Fruit fly (Drosophila melanogaster) whole organism, embryonic: Measurements from ENCODE around the gene sni.
A peak's percentile ranks its signal among the peaks of the same experiment; 100 is the strongest.

Source experiments
- ATbp ChIP-seq: fragments of 200-800 bp; sonication (Bioruptor generic); optimal IDR thresholded peaks from 2 replicates; lab custom pipeline; 2017; ENCODE audit warnings: missing biosample characterization, mild to moderate bottlenecking, missing genetic modification characterization, missing genetic modification reagents
- Abd-B ChIP-seq: fragments of 200-800 bp; sonication (Bioruptor generic); optimal IDR thresholded peaks from 2 replicates; lab custom pipeline; 2018; ENCODE audit warnings: missing biosample characterization, mild to moderate bottlenecking, missing genetic modification characterization, moderate library complexity
- Adf1 ChIP-seq: fragments of 200-800 bp; sonication (Bioruptor generic); IDR thresholded peaks from 2 replicates; pipeline ENCODE4 v1.3.6; 2022; ENCODE audit warnings: missing biosample characterization, missing genetic modification characterization
- Awh ChIP-seq: fragments of 200-800 bp; sonication (Bioruptor generic); IDR thresholded peaks from 2 replicates; pipeline ENCODE4, ENCODE4 v1.3.6; 2022; ENCODE audit warnings: missing biosample characterization, missing genetic modification characterization
- CG10366 ChIP-seq: fragments of 200-800 bp; sonication (Bioruptor generic); IDR thresholded peaks from 2 replicates; pipeline ENCODE4 v1.3.6; 2022; ENCODE audit warnings: missing biosample characterization, missing genetic modification characterization
- CG10565 ChIP-seq: fragments of 200-800 bp; sonication (Bioruptor generic); optimal IDR thresholded peaks from 3 replicates; lab custom pipeline; 2016; ENCODE audit warnings: missing biosample characterization, mild to moderate bottlenecking, missing genetic modification characterization
- CG11093 ChIP-seq: fragments of 200-800 bp; sonication (Bioruptor generic); IDR thresholded peaks from 3 replicates; pipeline ENCODE4 v1.3.6; 2022; ENCODE audit warnings: missing biosample characterization, missing genetic modification characterization
- CG11456 ChIP-seq: fragments of 200-800 bp; sonication (Bioruptor generic); IDR thresholded peaks from 3 replicates; pipeline ENCODE4 v1.3.6; 2022; ENCODE audit warnings: missing biosample characterization, missing genetic modification characterization
- CG12219 ChIP-seq: fragments of 200-800 bp; sonication (Bioruptor generic); optimal IDR thresholded peaks from 3 replicates; lab custom pipeline; 2018; ENCODE audit warnings: missing biosample characterization, mild to moderate bottlenecking, missing genetic modification characterization
- CG13123 ChIP-seq: fragments of 200-800 bp; sonication (Bioruptor generic); optimal IDR thresholded peaks from 2 replicates; lab custom pipeline; 2016; ENCODE audit warnings: missing biosample characterization, missing genetic modification characterization
- CG13424 ChIP-seq: fragments of 200-800 bp; sonication (Bioruptor generic); optimal IDR thresholded peaks from 2 replicates; lab custom pipeline; 2019; ENCODE audit warnings: missing biosample characterization, mild to moderate bottlenecking, missing genetic modification characterization, moderate library complexity
- CG14710 ChIP-seq: fragments of 200-800 bp; sonication (Bioruptor generic); optimal IDR thresholded peaks from 3 replicates; lab custom pipeline; 2019; ENCODE audit warnings: missing biosample characterization, mild to moderate bottlenecking, missing genetic modification characterization, moderate library complexity
- CG1529 ChIP-seq: fragments of 200-800 bp; sonication (Bioruptor generic); optimal IDR thresholded peaks from 3 replicates; lab custom pipeline; 2018; ENCODE audit warnings: missing biosample characterization, missing genetic modification characterization
- CG1603 ChIP-seq: fragments of 200-800 bp; sonication (Bioruptor generic); optimal IDR thresholded peaks from 2 replicates; lab custom pipeline; 2019; ENCODE audit warnings: missing biosample characterization, mild to moderate bottlenecking, missing genetic modification characterization, moderate library complexity
- CG2678 ChIP-seq: fragments of 200-800 bp; sonication (Bioruptor generic); optimal IDR thresholded peaks from 3 replicates; lab custom pipeline; 2019; ENCODE audit warnings: missing biosample characterization, mild to moderate bottlenecking, missing genetic modification characterization, moderate library complexity
- CG2875 ChIP-seq: fragments of 200-800 bp; sonication (Bioruptor generic); optimal IDR thresholded peaks from 2 replicates; lab custom pipeline; 2017; ENCODE audit warnings: missing biosample characterization, mild to moderate bottlenecking, missing genetic modification characterization, missing genetic modification reagents
- CG2889 ChIP-seq: fragments of 200-800 bp; sonication (Bioruptor generic); IDR thresholded peaks from 3 replicates; pipeline ENCODE4 v1.3.6; 2022; ENCODE audit warnings: missing biosample characterization, missing genetic modification characterization
- CG3407 ChIP-seq: fragments of 200-800 bp; sonication (Bioruptor generic); optimal IDR thresholded peaks from 2 replicates; lab custom pipeline; 2018; ENCODE audit warnings: missing biosample characterization, mild to moderate bottlenecking, missing genetic modification characterization
- CG3726 ChIP-seq: fragments of 200-800 bp; sonication (Bioruptor generic); IDR thresholded peaks from 3 replicates; pipeline ENCODE4, ENCODE4 v1.3.6; 2022; ENCODE audit warnings: missing biosample characterization, missing genetic modification characterization
- CG4282 ChIP-seq: fragments of 200-800 bp; sonication (Bioruptor generic); optimal IDR thresholded peaks from 2 replicates; lab custom pipeline; 2016; ENCODE audit warnings: missing biosample characterization, missing genetic modification characterization
- CG4424 ChIP-seq: fragments of 200-800 bp; sonication (Bioruptor generic); optimal IDR thresholded peaks from 3 replicates; lab custom pipeline; 2016; ENCODE audit warnings: missing biosample characterization, missing genetic modification characterization
- D19B ChIP-seq: fragments of 200-800 bp; sonication (Bioruptor generic); optimal IDR thresholded peaks from 2 replicates; lab custom pipeline; 2017; ENCODE audit warnings: missing biosample characterization, mild to moderate bottlenecking, missing genetic modification characterization
- Dbx ChIP-seq: fragments of 200-800 bp; sonication (Bioruptor generic); IDR thresholded peaks from 3 replicates; pipeline ENCODE4 v1.3.6; 2022; ENCODE audit warnings: missing biosample characterization, missing genetic modification characterization
- Dfd ChIP-seq, 2 experiments: fragments of >200 bp; optimal IDR thresholded peaks; 2 replicates each; lab custom pipeline; 2017; ENCODE audit warnings: missing biosample characterization in 2 of 2, missing genetic modification characterization in 2 of 2
- E2f1 ChIP-seq: fragments of 200-800 bp; sonication (Bioruptor generic); IDR thresholded peaks from 2 replicates; pipeline ENCODE4 v1.3.6; 2022; ENCODE audit warnings: missing biosample characterization, missing genetic modification characterization
- Hmr ChIP-seq: fragments of 200-800 bp; sonication (Bioruptor generic); optimal IDR thresholded peaks from 3 replicates; lab custom pipeline; 2017; ENCODE audit warnings: mild to moderate bottlenecking, missing biosample characterization, missing genetic modification reagents, missing genetic modification characterization
- Jarid2 ChIP-seq: fragments of 200-800 bp; sonication (Bioruptor generic); optimal IDR thresholded peaks from 3 replicates; lab custom pipeline; 2017; ENCODE audit warnings: mild to moderate bottlenecking, missing biosample characterization, missing genetic modification reagents, missing genetic modification characterization
- MBD-R2 ChIP-seq: fragments of 200-800 bp; sonication (Bioruptor generic); IDR thresholded peaks from 2 replicates; pipeline ENCODE4 v1.3.6; 2022; ENCODE audit warnings: missing biosample characterization, missing genetic modification characterization
- Optix ChIP-seq: fragments of 200-800 bp; sonication (Bioruptor generic); IDR thresholded peaks from 3 replicates; pipeline ENCODE4 v1.3.6; 2022; ENCODE audit warnings: missing biosample characterization, missing genetic modification characterization
- PHDP ChIP-seq: fragments of 200-800 bp; sonication (Bioruptor generic); optimal IDR thresholded peaks from 3 replicates; lab custom pipeline; 2018; ENCODE audit warnings: missing biosample characterization, mild to moderate bottlenecking, missing genetic modification characterization, moderate library complexity
- Pdp1 ChIP-seq, 2 experiments: fragments of 200-800 bp; sonication (Bioruptor generic); optimal IDR thresholded peaks; 3 replicates each; lab custom pipeline; 2016; ENCODE audit warnings: missing biosample characterization in 2 of 2, missing genetic modification characterization in 2 of 2, mild to moderate bottlenecking in 1 of 2, moderate library complexity in 1 of 2
- Rfx ChIP-seq: fragments of 200-800 bp; sonication (Bioruptor generic); IDR thresholded peaks from 2 replicates; pipeline ENCODE4 v1.3.6; 2022; ENCODE audit warnings: missing biosample characterization, missing genetic modification characterization
- Taf1 ChIP-seq: fragments of 200-800 bp; sonication (Bioruptor generic); IDR thresholded peaks from 2 replicates; pipeline ENCODE4 v1.3.6; 2022; ENCODE audit warnings: missing biosample characterization, missing genetic modification characterization
- bsh ChIP-seq, 2 experiments: fragments of 200-800 bp; sonication (Bioruptor generic); optimal IDR thresholded peaks; 2 replicates each; lab custom pipeline; 2017 to 2018; ENCODE audit warnings: mild to moderate bottlenecking in 2 of 2, missing biosample characterization in 2 of 2, missing genetic modification characterization in 2 of 2, moderate library complexity in 1 of 2
- chinmo ChIP-seq: fragments of 200-800 bp; sonication (Bioruptor generic); IDR thresholded peaks from 4 replicates; pipeline ENCODE4 v1.3.6; 2022; ENCODE audit warnings: missing biosample characterization, missing genetic modification characterization; ENCODE audit not compliant: partially characterized antibody
- dm ChIP-seq: fragments of 200-800 bp; sonication (Bioruptor generic); optimal IDR thresholded peaks from 3 replicates; lab custom pipeline; 2016; ENCODE audit warnings: missing biosample characterization, missing genetic modification characterization
- dmrt99B ChIP-seq: fragments of 200-800 bp; sonication (Bioruptor generic); optimal IDR thresholded peaks from 2 replicates; lab custom pipeline; 2018; ENCODE audit warnings: missing biosample characterization, mild to moderate bottlenecking, missing genetic modification characterization, moderate library complexity
- ftz-f1 ChIP-seq: fragments of 200-800 bp; sonication (Bioruptor generic); optimal IDR thresholded peaks from 2 replicates; lab custom pipeline; 2016; ENCODE audit warnings: missing biosample characterization, missing genetic modification characterization
- gce ChIP-seq: fragments of 200-800 bp; sonication (Bioruptor generic); IDR thresholded peaks from 3 replicates; pipeline ENCODE4 v1.3.6; 2022; ENCODE audit warnings: missing biosample characterization, missing genetic modification characterization
- gem ChIP-seq: fragments of 200-800 bp; sonication (Bioruptor generic); optimal IDR thresholded peaks from 2 replicates; lab custom pipeline; 2019; ENCODE audit warnings: missing biosample characterization, mild to moderate bottlenecking, missing genetic modification characterization, moderate library complexity
- inv ChIP-seq: fragments of 200-800 bp; sonication (Bioruptor generic); IDR thresholded peaks from 2 replicates; pipeline ENCODE4 v1.3.6; 2022; ENCODE audit warnings: missing biosample characterization, missing genetic modification characterization; ENCODE audit not compliant: partially characterized antibody
- lab ChIP-seq: fragments of 200-800 bp; sonication (Bioruptor generic); optimal IDR thresholded peaks from 3 replicates; lab custom pipeline; 2017; ENCODE audit warnings: missing biosample characterization, missing genetic modification characterization, mild to moderate bottlenecking, moderate library complexity, missing genetic modification reagents
- lbe ChIP-seq: fragments of 200-800 bp; sonication (Bioruptor generic); optimal IDR thresholded peaks from 2 replicates; lab custom pipeline; 2016; ENCODE audit warnings: missing biosample characterization, mild to moderate bottlenecking, missing genetic modification characterization
- ranshi ChIP-seq: fragments of 200-800 bp; sonication (Bioruptor generic); IDR thresholded peaks from 2 replicates; pipeline ENCODE4 v1.3.6; 2022; ENCODE audit warnings: missing biosample characterization, missing genetic modification characterization
- row ChIP-seq: fragments of 200-800 bp; sonication (Bioruptor generic); IDR thresholded peaks from 3 replicates; pipeline ENCODE4 v1.3.6; 2022; ENCODE audit warnings: missing biosample characterization, missing genetic modification characterization
- sisA ChIP-seq: fragments of 200-800 bp; sonication (Bioruptor generic); IDR thresholded peaks from 2 replicates; pipeline ENCODE4 v1.3.6; 2022; ENCODE audit warnings: missing biosample characterization, missing genetic modification characterization
- sob ChIP-seq: fragments of 200-800 bp; sonication (Bioruptor generic); IDR thresholded peaks from 2 replicates; pipeline ENCODE4 v1.3.6; 2022; ENCODE audit warnings: missing biosample characterization, missing genetic modification characterization
- sr ChIP-seq: fragments of 200-800 bp; sonication (Bioruptor generic); IDR thresholded peaks from 3 replicates; pipeline ENCODE4 v1.3.6; 2022; ENCODE audit warnings: missing biosample characterization, missing genetic modification characterization
- tna ChIP-seq: fragments of 200-800 bp; sonication (Bioruptor generic); IDR thresholded peaks from 2 replicates; pipeline ENCODE4 v1.3.6; 2022; ENCODE audit warnings: missing biosample characterization, missing genetic modification characterization; ENCODE audit not compliant: partially characterized antibody

sni gene

DNA sequence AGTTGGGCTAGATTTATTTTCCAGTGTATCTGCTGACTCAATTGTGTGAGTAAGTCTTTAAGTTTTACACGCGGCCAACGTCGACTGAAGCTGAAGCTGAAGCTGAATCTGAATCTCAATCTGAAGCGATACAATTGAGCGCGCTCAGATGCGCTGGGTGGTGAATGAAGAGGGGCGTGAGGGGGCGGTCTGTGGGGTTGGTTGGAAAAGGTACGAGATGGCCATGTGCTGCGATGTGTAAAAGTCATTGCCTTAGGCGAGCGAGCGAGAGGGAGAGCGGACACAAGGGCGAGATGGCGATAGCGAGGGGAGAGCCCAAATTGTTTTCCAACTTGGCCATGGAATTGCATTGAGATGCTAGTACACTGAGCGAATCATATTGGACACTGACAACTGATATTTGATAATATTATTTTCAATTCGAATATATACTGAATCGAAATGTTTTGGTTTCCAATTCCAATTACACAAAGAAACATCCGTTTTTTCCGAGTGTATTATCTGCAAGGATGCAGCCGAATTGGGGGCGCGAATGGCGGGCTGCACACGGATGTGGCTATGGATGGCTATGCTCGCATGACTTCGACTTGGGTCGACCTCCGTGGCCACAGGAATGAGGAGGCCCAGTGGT, 47.1 kb downstream of the sni start (continued):
- TF ChIP-seq CG3407 (GFP tag; lab: Kevin White, UChicago) (peak; percentile 20), MBD-R2 (GFP tag; lab: Robert Waterston, UW) (no peak), sr (GFP tag; lab: Robert Waterston, UW) (no peak; the same call in 1 of the 3 replicates), Adf1 (GFP tag; lab: Robert Waterston, UW) (peak; percentile 12; the same call in 1 of the 2 replicates), PHDP (tag; lab: Kevin White, UChicago) (peak; percentile 30), E2f1 (GFP tag; lab: Robert Waterston, UW) (peak; percentile 62), tna (no peak), Jarid2 (GFP tag; lab: Kevin White, UChicago) (no peak), CG13424 (tag; lab: Kevin White, UChicago) (peak; percentile 45), chinmo (GFP tag; lab: Robert Waterston, UW) (peak; percentile 95), dmrt99B (tag; lab: Kevin White, UChicago) (peak; percentile 69), CG3726 (GFP tag; lab: Robert Waterston, UW) (0 out of 3 replicates have a peak, but pooled peaks have one; percentile 22), CG14710 (peak; percentile 2), CG10565 (GFP tag; lab: Kevin White, UChicago) (no peak), Awh (GFP tag; lab: Robert Waterston, UW) (0 out of 2 replicates have a peak, but pooled peaks have one; percentile 53), ranshi (peak; percentile 65; the same call in 1 of the 2 replicates), sob (GFP tag; lab: Robert Waterston, UW) (0 out of 2 replicates have a peak, but pooled peaks have one; percentile 35), gem (tag; lab: Kevin White, UChicago) (peak; percentile 56), Abd-B (GFP tag; lab: Kevin White, UChicago) (peak; percentile 17), dm (GFP tag; lab: Kevin White, UChicago) (no peak), sisA (GFP tag; lab: Robert Waterston, UW) (peak; percentile 68), lab (GFP tag; lab: Kevin White, UChicago) (peak; percentile 52), inv (GFP tag; lab: Robert Waterston, UW) (no peak), row (peak; percentile 43), CG11456 (GFP tag; lab: Robert Waterston, UW) (0 out of 3 replicates have a peak, but pooled peaks have one; percentile 51), Hmr (GFP tag; lab: Kevin White, UChicago) (no peak), CG4282 (GFP tag; lab: Kevin White, UChicago) (no peak), ATbp (GFP tag; lab: Kevin White, UChicago) (peak; percentile 50), D19B (GFP tag; lab: Kevin White, UChicago) (no peak), CG4424 (GFP tag; lab: Kevin White, UChicago) (peak; percentile 32), Rfx (GFP tag; lab: Robert Waterston, UW) (peak; percentile 56), Pdp1 (GFP tag; optimal IDR thresholded peaks at IDR 0.05; lab: Kevin White, UChicago) (peak; percentile 25 to 38), CG1603 (peak; percentile 77), lbe (GFP tag; lab: Kevin White, UChicago) (peak; percentile 32), CG11093 (GFP tag; lab: Robert Waterston, UW) (peak; percentile 57; the same call in 1 of the 3 replicates), Dbx (GFP tag; lab: Robert Waterston, UW) (no peak), Dfd (GFP tag; optimal IDR thresholded peaks at IDR 0.05; lab: Kevin White, UChicago) (no peak), ftz-f1 (GFP tag; lab: Kevin White, UChicago) (peak; percentile 20), CG2678 (peak; percentile 34), CG13123 (GFP tag; lab: Kevin White, UChicago) (no peak), gce (GFP tag; lab: Robert Waterston, UW) (no peak), Taf1 (GFP tag; lab: Robert Waterston, UW) (no peak), CG1529 (GFP tag; lab: Kevin White, UChicago) (peak; percentile 20), CG12219 (GFP tag; lab: Kevin White, UChicago) (peak; percentile 25), bsh (GFP tag; optimal IDR thresholded peaks at IDR 0.05; lab: Kevin White, UChicago) (peak; percentile 17 to 67), CG2889 (GFP tag; lab: Robert Waterston, UW) (peak; percentile 19; the same call in 1 of the 3 replicates), CG10366 (GFP tag; lab: Robert Waterston, UW) (peak; percentile 66), Optix (GFP tag; lab: Robert Waterston, UW) (peak; percentile 63; the same call in 2 of the 3 replicates), CG2875 (peak; percentile 24)
